Worm (Caenorhabditis elegans): ENCODE results near the gene fbxa-106.

ce11 chrV:18086174-18086661, 1.2 kb upstream of the fbxa-106 start, which contains the start of gene Y59A8B.12:
- TF ChIP-seq med-1 (GFP tag; optimal IDR thresholded peaks at IDR 0.05; ENCODE audit: insufficient read depth) (no peak), flt-1 (GFP tag; IDR thresholded peaks at IDR 0.05) (no peak), ztf-29 (GFP tag; IDR thresholded peaks at IDR 0.05) (no peak), ref-1 (GFP tag; conservative IDR thresholded peaks at IDR 0.05) (no peak), klf-2 (GFP tag; conservative IDR thresholded peaks at IDR 0.05) (no peak)
